Fruit fly (Drosophila melanogaster): ENCODE results near the gene nmd.

Gene nmd

dm6 chr2L:10266511-10266910, 37.2 kb downstream of the nmd start, which contains the start of gene CG4953 (continued):
- TF ChIP-seq nerfin-1 (tag; optimal IDR thresholded peaks at IDR 0.05) (no peak), Nf-YA (GFP tag; IDR thresholded peaks at IDR 0.05) (no peak), her (GFP tag; optimal IDR thresholded peaks at IDR 0.05) (no peak), CG11504 (tag; optimal IDR thresholded peaks at IDR 0.05) (no peak), phol (tag; optimal IDR thresholded peaks at IDR 0.05) (peak; percentile 0), CG3995 (GFP tag; optimal IDR thresholded peaks at IDR 0.05) (no peak), CG42726 (GFP tag; IDR thresholded peaks at IDR 0.05; ENCODE audit: partially characterized antibody) (no peak), CG10274 (GFP tag; optimal IDR thresholded peaks at IDR 0.05) (no peak), Oli (tag; optimal IDR thresholded peaks at IDR 0.05) (no peak), stc (GFP tag; IDR thresholded peaks at IDR 0.05) (no peak), Dp (GFP tag; optimal IDR thresholded peaks at IDR 0.05) (peak; percentile 14), CG13296 (GFP tag; optimal IDR thresholded peaks at IDR 0.05) (no peak), shn (GFP tag; optimal IDR thresholded peaks at IDR 0.05) (no peak), CG12942 (GFP tag; optimal IDR thresholded peaks at IDR 0.05) (no peak), CG30020 (tag; optimal IDR thresholded peaks at IDR 0.05) (peak; percentile 65), E2f2 (GFP tag; IDR thresholded peaks at IDR 0.05) (peak; percentile 26; the same call in 1 of the 2 replicates), bowl (GFP tag; IDR thresholded peaks at IDR 0.05) (no peak), Jarid2 (GFP tag; optimal IDR thresholded peaks at IDR 0.05) (no peak), hbn (GFP tag; IDR thresholded peaks at IDR 0.05; ENCODE audit: partially characterized antibody) (no peak), sens-2 (GFP tag; IDR thresholded peaks at IDR 0.05) (no peak), fd102C (GFP tag; optimal IDR thresholded peaks at IDR 0.05) (no peak), Elba2 (GFP tag; optimal IDR thresholded peaks at IDR 0.05) (no peak), Sox102F (GFP tag; optimal IDR thresholded peaks at IDR 0.05) (no peak), gt (GFP tag; IDR thresholded peaks at IDR 0.05) (no peak), CG4404 (GFP tag; IDR thresholded peaks at IDR 0.05) (no peak), GATAe (GFP tag; conservative IDR thresholded peaks at IDR 0.05) (no peak), wek (GFP tag; optimal IDR thresholded peaks at IDR 0.05) (peak; percentile 93), Sox100B (GFP tag; optimal IDR thresholded peaks at IDR 0.05) (no peak)

- peak; percentile 52; the same call in 1 of the 2 replicates for TF ChIP-seq amos (GFP tag; IDR thresholded peaks at IDR 0.05; ENCODE audit: partially characterized antibody)
- peak; percentile 37 for TF ChIP-seq pzg (GFP tag; optimal IDR thresholded peaks at IDR 0.05)
- TF ChIP-seq Dref (GFP tag; IDR thresholded peaks at IDR 0.05) = peak; percentile 70
- TF ChIP-seq Sry-δ (GFP tag; optimal IDR thresholded peaks at IDR 0.05) = peak; percentile 63
- peak; percentile 53 for TF ChIP-seq YL-1 (GFP tag; optimal IDR thresholded peaks at IDR 0.05)
- TF ChIP-seq Bgb (GFP tag; IDR thresholded peaks at IDR 0.05; ENCODE audit: partially characterized antibody) = peak; percentile 54; the same call in 1 of the 2 replicates
- no peak for TF ChIP-seq CG2129 (GFP tag; IDR thresholded peaks at IDR 0.05; ENCODE audit: partially characterized antibody)
- TF ChIP-seq CG34376 (GFP tag; optimal IDR thresholded peaks at IDR 0.05) = peak; percentile 0
- TF ChIP-seq tna (GFP tag; IDR thresholded peaks at IDR 0.05; ENCODE audit: partially characterized antibody) = no peak
- no peak for TF ChIP-seq CG7357 (GFP tag; IDR thresholded peaks at IDR 0.05)
- peak; percentile 31 for TF ChIP-seq CG12659 (GFP tag; optimal IDR thresholded peaks at IDR 0.05)
- TF ChIP-seq unc-4 (GFP tag; IDR thresholded peaks at IDR 0.05; ENCODE audit: partially characterized antibody) = peak; percentile 35; the same call in 1 of the 2 replicates
- peak; percentile 22 for TF ChIP-seq CG2712 (tag; optimal IDR thresholded peaks at IDR 0.05)
- no peak for TF ChIP-seq rib (GFP tag; IDR thresholded peaks at IDR 0.05)
- TF ChIP-seq lab (GFP tag; optimal IDR thresholded peaks at IDR 0.05) = no peak
- no peak for TF ChIP-seq Sox102F (GFP tag; optimal IDR thresholded peaks at IDR 0.05)
- peak; percentile 94 for TF ChIP-seq CG30020 (tag; optimal IDR thresholded peaks at IDR 0.05)
- no peak for TF ChIP-seq CG7786 (GFP tag; optimal IDR thresholded peaks at IDR 0.05)
- TF ChIP-seq lbe (GFP tag; optimal IDR thresholded peaks at IDR 0.05) = peak; percentile 51
- peak; percentile 42; the same call in 1 of the 3 replicates for TF ChIP-seq row (GFP tag; IDR thresholded peaks at IDR 0.05)
- TF ChIP-seq CG17568 (GFP tag; optimal IDR thresholded peaks at IDR 0.05) = peak; percentile 33
- TF ChIP-seq Jarid2 (GFP tag; optimal IDR thresholded peaks at IDR 0.05) = no peak
- peak; percentile 58 for TF ChIP-seq Scr (GFP tag; IDR thresholded peaks at IDR 0.05; ENCODE audit: partially characterized antibody)
- peak; percentile 55; the same call in 1 of the 4 replicates for TF ChIP-seq Dll (GFP tag; IDR thresholded peaks at IDR 0.05; ENCODE audit: partially characterized antibody)
- peak; percentile 23 for TF ChIP-seq trem (tag; optimal IDR thresholded peaks at IDR 0.05)
Measured at dm6 chr2L:10265129-10265528, 38.6 kb downstream of the nmd start, which contains the start of gene Mob3. Gene Mob3, plus strand, starts transcription at chr2L:10265336.
